Fruit fly (Drosophila melanogaster) whole organism, adult: ENCODE data around the gene nmd.

Experiments
- CG11617 ChIP-seq: fragments of 200-800 bp; sonication (Bioruptor generic); optimal IDR thresholded peaks from 2 replicates; lab custom pipeline; 2017; ENCODE audit warnings: mild to moderate bottlenecking, missing biosample characterization, missing genetic modification reagents, missing genetic modification characterization
- CG12768 ChIP-seq: fragments of 200-800 bp; sonication (Bioruptor generic); optimal IDR thresholded peaks from 2 replicates; lab custom pipeline; 2017; ENCODE audit warnings: missing biosample characterization, missing genetic modification characterization, mild to moderate bottlenecking, moderate library complexity, missing genetic modification reagents
- CG14711 ChIP-seq: fragments of 200-800 bp; sonication (Bioruptor generic); optimal IDR thresholded peaks from 2 replicates; lab custom pipeline; 2018; ENCODE audit warnings: missing biosample characterization, mild to moderate bottlenecking, missing genetic modification characterization, moderate library complexity
- CG1620 ChIP-seq: fragments of 200-800 bp; sonication (Bioruptor generic); optimal IDR thresholded peaks from 2 replicates; lab custom pipeline; 2016; ENCODE audit warnings: missing biosample characterization, missing genetic modification characterization
- CG33017 ChIP-seq: fragments of 200-800 bp; sonication (Bioruptor generic); optimal IDR thresholded peaks from 2 replicates; lab custom pipeline; 2018; ENCODE audit warnings: missing biosample characterization, mild to moderate bottlenecking, missing genetic modification characterization, moderate library complexity
- CG5204 ChIP-seq: fragments of 200-800 bp; sonication (Bioruptor generic); optimal IDR thresholded peaks from 2 replicates; lab custom pipeline; 2016; ENCODE audit warnings: missing biosample characterization, missing genetic modification characterization
- CG7045 ChIP-seq: fragments of 200-800 bp; sonication (Bioruptor generic); optimal IDR thresholded peaks from 2 replicates; lab custom pipeline; 2017; ENCODE audit warnings: missing biosample characterization, mild to moderate bottlenecking, missing genetic modification characterization
- CG7101 ChIP-seq: fragments of 200-800 bp; sonication (Bioruptor generic); optimal IDR thresholded peaks from 2 replicates; lab custom pipeline; 2018; ENCODE audit warnings: missing biosample characterization, mild to moderate bottlenecking, missing genetic modification characterization, moderate library complexity
- Clk ChIP-seq: fragments of 200-800 bp; sonication (Bioruptor generic); optimal IDR thresholded peaks from 2 replicates; lab custom pipeline; 2017; ENCODE audit warnings: missing biosample characterization, missing genetic modification characterization
- Crg-1 ChIP-seq: fragments of 200-800 bp; sonication (Bioruptor generic); optimal IDR thresholded peaks from 2 replicates; lab custom pipeline; 2016; ENCODE audit warnings: missing biosample characterization, missing genetic modification characterization
- Hr96 ChIP-seq: fragments of 200-800 bp; sonication (Bioruptor generic); optimal IDR thresholded peaks from 2 replicates; lab custom pipeline; 2016; ENCODE audit warnings: missing biosample characterization, missing genetic modification characterization
- Mnt ChIP-seq: fragments of 200-800 bp; sonication (Bioruptor generic); optimal IDR thresholded peaks from 2 replicates; lab custom pipeline; 2016; ENCODE audit warnings: missing biosample characterization, mild to moderate bottlenecking, missing genetic modification characterization
- bab1 ChIP-seq: fragments of 200-800 bp; sonication (Bioruptor generic); optimal IDR thresholded peaks from 3 replicates; lab custom pipeline; 2019; ENCODE audit warnings: missing biosample characterization, mild to moderate bottlenecking, missing genetic modification characterization, moderate library complexity
- cic ChIP-seq: fragments of 200-800 bp; sonication (Bioruptor generic); optimal IDR thresholded peaks from 2 replicates; lab custom pipeline; 2017; ENCODE audit warnings: missing biosample characterization, mild to moderate bottlenecking, missing genetic modification characterization, moderate library complexity
- cnc ChIP-seq, 2 experiments: fragments of >200 bp; optimal IDR thresholded peaks; 2 replicates each; lab custom pipeline; 2017
- kay ChIP-seq: fragments of 200-800 bp; sonication (Bioruptor generic); peaks from one replicate; lab custom pipeline; 2016; ENCODE audit warnings: missing biosample characterization, missing genetic modification characterization, borderline replicate concordance
- ovo ChIP-seq: fragments of 200-800 bp; sonication (Bioruptor generic); optimal IDR thresholded peaks from 2 replicates; lab custom pipeline; 2016; ENCODE audit warnings: missing biosample characterization, missing genetic modification characterization
- pad ChIP-seq: fragments of 200-800 bp; sonication (Bioruptor generic); optimal IDR thresholded peaks from 3 replicates; lab custom pipeline; 2017; ENCODE audit warnings: missing biosample characterization, missing genetic modification characterization, mild to moderate bottlenecking, moderate library complexity, missing genetic modification reagents
- tj ChIP-seq: fragments of 200-800 bp; sonication (Bioruptor generic); optimal IDR thresholded peaks from 3 replicates; lab custom pipeline; 2017; ENCODE audit warnings: missing biosample characterization, mild to moderate bottlenecking, missing genetic modification characterization, moderate library complexity
- toe ChIP-seq: fragments of 200-800 bp; sonication (Bioruptor generic); optimal IDR thresholded peaks from 2 replicates; lab custom pipeline; 2016; ENCODE audit warnings: missing biosample characterization, missing genetic modification characterization

nmd gene

dm6 chr2L:10263343-10263744 is 40.4 kb downstream of the nmd start, which contains the start of gene Rsf1:
TSS of gene Rsf1 (minus strand) at chr2L:10263554.
- TF ChIP-seq tj (GFP tag; lab: Kevin White, UChicago) (no peak), toe (GFP tag; lab: Kevin White, UChicago) (no peak), CG14711 (tag; lab: Kevin White, UChicago) (no peak), CG7045 (GFP tag; lab: Kevin White, UChicago) (no peak), CG5204 (GFP tag; lab: Kevin White, UChicago) (no peak), cic (no peak), cnc (optimal IDR thresholded peaks at IDR 0.05; lab: Kevin White, UChicago) (no peak), Crg-1 (GFP tag; lab: Kevin White, UChicago) (no peak)

dm6 chr2L:10261774-10262173 is 42.0 kb downstream of the nmd start:
- peak; percentile 91 for TF ChIP-seq kay (GFP tag; lab: Kevin White, UChicago)
- TF ChIP-seq pad (GFP tag; lab: Kevin White, UChicago): no peak

dm6 chr2L:10260750-10261493 is 42.8 kb downstream of the nmd start, which contains the start of gene Pten:
TSS of gene Pten (minus strand) at chr2L:10261049.
- TF ChIP-seq CG14711 (tag; lab: Kevin White, UChicago) (peak; percentile 73), Hr96 (GFP tag; lab: Kevin White, UChicago) (no peak), bab1 (GFP tag; lab: Kevin White, UChicago) (peak; percentile 46), CG1620 (GFP tag; lab: Kevin White, UChicago) (no peak), CG7101 (tag; lab: Kevin White, UChicago) (peak; percentile 47), pad (GFP tag; lab: Kevin White, UChicago) (peak; percentile 12), CG11617 (GFP tag; lab: Kevin White, UChicago) (peak; percentile 27), Crg-1 (GFP tag; lab: Kevin White, UChicago) (no peak), kay (GFP tag; lab: Kevin White, UChicago) (peak; percentile 91), CG7045 (GFP tag; lab: Kevin White, UChicago) (peak; percentile 61), cic (no peak), CG5204 (GFP tag; lab: Kevin White, UChicago) (no peak), toe (GFP tag; lab: Kevin White, UChicago) (no peak), cnc (optimal IDR thresholded peaks at IDR 0.05; lab: Kevin White, UChicago) (no peak), ovo (GFP tag; lab: Kevin White, UChicago) (no peak), Mnt (GFP tag; lab: Kevin White, UChicago) (peak; percentile 21), CG33017 (peak; percentile 28), Clk (GFP tag; lab: Kevin White, UChicago) (no peak), CG12768 (peak; percentile 66), tj (GFP tag; lab: Kevin White, UChicago) (peak; percentile 40)

- TF ChIP-seq pad (GFP tag; lab: Kevin White, UChicago) (no peak), ovo (GFP tag; lab: Kevin White, UChicago) (no peak), kay (GFP tag; lab: Kevin White, UChicago) (no peak), CG5204 (GFP tag; lab: Kevin White, UChicago) (no peak)
Measured at dm6 chr2L:10259960-10260749, 43.6 kb downstream of the nmd start.

dm6 chr2L:10255725-10256158 is 48.0 kb downstream of the nmd start, which contains the start of gene CG5676:
TSS of gene CG5676 (minus strand) at chr2L:10255891.
- TF ChIP-seq kay (GFP tag; lab: Kevin White, UChicago) (peak; percentile 92), bab1 (GFP tag; lab: Kevin White, UChicago) (peak; percentile 51), CG5204 (GFP tag; lab: Kevin White, UChicago) (no peak), CG1620 (GFP tag; lab: Kevin White, UChicago) (no peak), CG14711 (tag; lab: Kevin White, UChicago) (no peak), CG12768 (no peak), pad (GFP tag; lab: Kevin White, UChicago) (no peak)
